Worm (Caenorhabditis elegans): ENCODE data around the gene F13A7.1.
A peak's percentile ranks its signal among the peaks of the same experiment; 100 is the strongest.

Gene F13A7.1

ce11 chrV:16395739-16396138 is 18.0 kb upstream of the F13A7.1 start, which contains the start of gene F13A7.12:
TSS of gene F13A7.12 (plus strand) at chrV:16396039.
- TF ChIP-seq mxl-1 (tag; optimal IDR thresholded peaks at IDR 0.05): no peak
- no peak for TF ChIP-seq athp-1 (tag; optimal IDR thresholded peaks at IDR 0.05)
- TF ChIP-seq fkh-3 (tag; optimal IDR thresholded peaks at IDR 0.05): no peak
- TF ChIP-seq lin-40 (tag; optimal IDR thresholded peaks at IDR 0.05): no peak
- no peak for TF ChIP-seq snpc-1.3 (tag; optimal IDR thresholded peaks at IDR 0.05; ENCODE audit: insufficient read depth)
- TF ChIP-seq ztf-28 (GFP tag; IDR thresholded peaks at IDR 0.05): no peak
- TF ChIP-seq snpc-1.1 (tag; optimal IDR thresholded peaks at IDR 0.05; ENCODE audit: insufficient read depth): no peak
- no peak for TF ChIP-seq madf-8 (GFP tag; conservative IDR thresholded peaks at IDR 0.05)
- TF ChIP-seq dpff-1 (tag; optimal IDR thresholded peaks at IDR 0.05): no peak
- TF ChIP-seq pha-4 (tag; optimal IDR thresholded peaks at IDR 0.05): no peak
- TF ChIP-seq dpl-1 (GFP tag; optimal IDR thresholded peaks at IDR 0.05): no peak
- no peak for TF ChIP-seq rec-8 (tag; optimal IDR thresholded peaks at IDR 0.05)
- TF ChIP-seq Y79H2A.3 (GFP tag; conservative IDR thresholded peaks at IDR 0.05): no peak
- no peak for TF ChIP-seq mcd-1 (GFP tag; IDR thresholded peaks at IDR 0.05)
- no peak for TF ChIP-seq Y56A3A.18 (GFP tag; IDR thresholded peaks at IDR 0.05)
- TF ChIP-seq F22D6.2 (tag; optimal IDR thresholded peaks at IDR 0.05): no peak
- TF ChIP-seq nhr-80 (tag; optimal IDR thresholded peaks at IDR 0.05): no peak

- TF ChIP-seq F39B2.1 (GFP tag; IDR thresholded peaks at IDR 0.05) (no peak), madf-8 (GFP tag; conservative IDR thresholded peaks at IDR 0.05) (no peak), hrde-1 (tag; optimal IDR thresholded peaks at IDR 0.05; ENCODE audit: borderline replicate concordance) (no peak), rpc-1 (optimal IDR thresholded peaks at IDR 0.05) (no peak), rpc-1 (tag; optimal IDR thresholded peaks at IDR 0.05) (no peak), T26A5.8 (tag; optimal IDR thresholded peaks at IDR 0.05) (no peak), mcd-1 (GFP tag; IDR thresholded peaks at IDR 0.05) (0 out of 2 replicates have a peak, but pooled peaks have one; percentile 13), athp-1 (tag; optimal IDR thresholded peaks at IDR 0.05) (no peak), nhr-179 (tag; optimal IDR thresholded peaks at IDR 0.05) (no peak), lin-26 (GFP tag; IDR thresholded peaks at IDR 0.05) (no peak), unc-62 (GFP tag; optimal IDR thresholded peaks at IDR 0.05) (no peak), aptf-3 (GFP tag; IDR thresholded peaks at IDR 0.05) (no peak), pbrm-1 (GFP tag; IDR thresholded peaks at IDR 0.05) (no peak), hlh-12 (tag; optimal IDR thresholded peaks at IDR 0.05) (no peak), attf-3 (GFP tag; conservative IDR thresholded peaks at IDR 0.05) (no peak), cebp-1 (GFP tag; IDR thresholded peaks at IDR 0.05) (peak; percentile 99), cebp-1 (tag; optimal IDR thresholded peaks at IDR 0.05) (peak; percentile 99), ztf-3 (GFP tag; optimal IDR thresholded peaks at IDR 0.05) (no peak), B0261.1 (tag; optimal IDR thresholded peaks at IDR 0.05) (no peak), cebp-2 (GFP tag; IDR thresholded peaks at IDR 0.05) (0 out of 2 replicates have a peak, but pooled peaks have one; percentile 52), hmg-20 (GFP tag; IDR thresholded peaks at IDR 0.05) (no peak), B0336.3 (GFP tag; IDR thresholded peaks at IDR 0.05) (no peak), ceh-91 (GFP tag; IDR thresholded peaks at IDR 0.05) (no peak), lin-40 (tag; optimal IDR thresholded peaks at IDR 0.05) (no peak), him-1 (tag; optimal IDR thresholded peaks at IDR 0.05) (no peak), C17E4.6 (GFP tag; IDR thresholded peaks at IDR 0.05) (no peak), nfya-1 (tag; optimal IDR thresholded peaks at IDR 0.05; ENCODE audit: borderline replicate concordance, insufficient read depth) (no peak), nhr-80 (tag; optimal IDR thresholded peaks at IDR 0.05) (peak; percentile 41), attf-5 (GFP tag; optimal IDR thresholded peaks at IDR 0.05) (peak; percentile 15), snpc-4 (GFP tag; optimal IDR thresholded peaks at IDR 0.05) (no peak), snpc-4 (tag; optimal IDR thresholded peaks at IDR 0.05) (peak in 2 of 4 experiments; percentile 2 to 4), rcor-1 (GFP tag; IDR thresholded peaks at IDR 0.05) (no peak), nhr-120 (GFP tag; IDR thresholded peaks at IDR 0.05) (no peak)
Observed at ce11 chrV:16395131-16395530, 17.4 kb upstream of the F13A7.1 start, which contains the start of gene F13A7.11. TSS of gene F13A7.11 (minus strand) at chrV:16395304.
